Fruit fly (Drosophila melanogaster) ovary, adult (tissue): Measurements from ENCODE around the gene CG8526.

Experiments used
- CG17801 ChIP-seq: fragments of 200-800 bp; optimal IDR thresholded peaks from 2 replicates; lab custom pipeline; 2019; ENCODE audit warnings: missing biosample characterization, mild to moderate bottlenecking, missing genetic modification characterization, moderate library complexity; ENCODE audit not compliant: partially characterized antibody

Gene CG8526

DNA sequence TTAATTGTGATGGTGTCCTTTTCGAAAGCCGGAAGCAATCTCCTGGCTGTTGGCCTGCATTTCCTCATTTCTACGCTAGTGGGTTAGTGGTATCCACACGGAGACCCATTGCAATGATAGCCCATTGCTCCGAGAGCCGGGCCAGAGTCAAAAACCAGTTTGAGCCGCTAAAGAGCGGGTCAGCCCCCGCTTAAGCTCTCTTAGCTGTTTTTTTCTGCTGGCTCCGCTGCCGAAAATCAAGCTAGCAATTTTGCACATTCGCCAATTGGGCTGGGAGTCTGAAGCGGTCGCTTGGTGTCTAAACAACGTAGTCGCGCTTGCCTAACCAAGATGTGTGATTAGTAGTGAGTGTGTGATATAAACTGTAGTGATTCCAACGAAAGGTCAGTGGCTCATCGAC lies 21.3 kb upstream of the CG8526 start, which contains the start of gene CG12947:
CG12947 (plus strand) TSS at position 301 of the 400 bp plus-strand sequence.
- no peak for TF ChIP-seq CG17801 (GFP tag; lab: Kevin White, UChicago)

- peak; percentile 55 for TF ChIP-seq CG17801 (GFP tag; lab: Kevin White, UChicago)
Observed at dm6 chr3R:9783240-9783917, 17.7 kb upstream of the CG8526 start.

dm6 chr3R:9784341-9785062 lies 16.6 kb upstream of the CG8526 start, which contains the start of the genes MtnA and CG8500:
TSS of gene MtnA (minus strand) at chr3R:9784370.
TSS of gene CG8500 (plus strand) at chr3R:9784653.
- no peak for TF ChIP-seq CG17801 (GFP tag; lab: Kevin White, UChicago)

DNA sequence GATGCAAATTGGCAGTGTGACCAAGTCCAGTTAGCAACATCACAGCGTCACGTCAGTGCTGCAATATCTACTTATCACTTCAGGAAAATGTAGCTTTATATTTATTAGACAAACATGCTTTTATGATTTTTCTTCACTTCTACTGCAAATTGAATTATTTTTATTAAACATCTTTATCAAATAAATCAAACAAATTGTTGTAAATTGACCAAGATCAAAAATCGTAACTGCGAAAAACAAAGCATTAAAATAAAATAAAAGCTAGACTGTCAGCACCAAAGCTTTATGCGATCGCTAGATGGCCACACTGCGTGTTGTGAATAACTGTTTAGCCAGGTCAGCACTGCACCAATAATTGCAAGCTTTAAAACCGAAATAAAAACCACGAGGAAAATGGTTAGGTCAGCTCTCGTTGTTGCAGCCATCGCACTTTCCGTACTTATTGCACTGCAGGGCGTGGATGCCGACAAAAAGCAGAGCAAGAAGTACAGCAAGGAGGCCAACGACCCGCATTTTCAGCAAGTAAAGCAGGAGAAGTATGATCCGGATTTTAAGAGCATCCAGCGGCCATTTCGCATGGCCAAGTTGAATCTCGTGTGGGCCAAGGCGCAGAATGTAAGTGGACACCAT lies 9.8 kb upstream of the CG8526 start, which contains the start of the genes CG12945 and CG8507:
CG12945 (minus strand) TSS at position 45 of the 630 bp plus-strand sequence.
CG8507 (plus strand) TSS at position 307 of the 630 bp plus-strand sequence.
- TF ChIP-seq CG17801 (GFP tag; lab: Kevin White, UChicago): peak; percentile 84

DNA sequence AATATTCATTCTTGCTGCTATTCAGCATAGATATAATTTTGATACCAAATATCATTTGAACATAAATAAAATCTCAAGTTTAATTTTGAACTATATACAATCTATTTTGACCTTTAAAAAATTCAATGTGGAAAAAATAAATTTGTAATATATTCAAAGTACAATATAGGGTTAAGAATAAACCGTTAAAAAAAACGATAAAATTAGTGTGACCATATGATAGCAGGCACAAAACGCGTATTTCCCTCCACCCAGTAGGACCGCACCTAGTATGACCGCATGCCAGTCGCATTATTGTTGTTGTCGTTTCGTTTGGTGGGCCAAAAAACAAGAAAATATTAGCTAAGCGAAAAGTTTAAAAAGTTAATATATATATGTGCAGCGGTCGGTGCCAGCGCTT lies 8.1 kb upstream of the CG8526 start, which contains the start of gene CG8516:
CG8516 (plus strand) TSS at position 278 of the 400 bp plus-strand sequence.
- peak; percentile 51 for TF ChIP-seq CG17801 (GFP tag; lab: Kevin White, UChicago)

- peak; percentile 71 for TF ChIP-seq CG17801 (GFP tag; lab: Kevin White, UChicago)
Observed at dm6 chr3R:9808946-9809545, 8.0 kb downstream of the CG8526 start, which contains the start of gene FBXO11. TSS of gene FBXO11 (minus strand) at chr3R:9809368.

- TF ChIP-seq CG17801 (GFP tag; lab: Kevin White, UChicago): no peak
Observed at dm6 chr3R:9812447-9812846, 11.4 kb downstream of the CG8526 start, which contains the start of gene CG8534. TSS of gene CG8534 (plus strand) at chr3R:9812747.

DNA sequence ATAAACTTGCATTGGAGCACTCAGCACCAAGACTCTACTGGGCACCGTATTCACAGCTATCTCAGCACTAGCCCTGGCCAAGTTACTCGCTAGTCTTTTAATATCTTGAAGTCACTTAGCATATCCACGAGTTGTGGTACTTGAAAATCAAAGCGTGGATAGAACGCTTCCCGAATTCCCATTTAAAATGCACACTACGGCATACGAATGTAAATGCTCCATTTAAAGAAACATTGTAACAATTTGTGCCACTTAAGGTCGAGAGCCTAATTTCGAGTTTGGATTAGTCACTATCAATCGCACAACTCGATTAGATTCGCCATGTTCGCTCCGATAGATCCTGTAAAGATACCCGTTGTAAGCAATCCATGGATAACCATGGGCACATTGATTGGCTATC lies 12.8 kb downstream of the CG8526 start, which contains the start of gene eloF:
eloF (plus strand) TSS at position 301 of the 400 bp plus-strand sequence.
- TF ChIP-seq CG17801 (GFP tag; lab: Kevin White, UChicago): no peak

DNA sequence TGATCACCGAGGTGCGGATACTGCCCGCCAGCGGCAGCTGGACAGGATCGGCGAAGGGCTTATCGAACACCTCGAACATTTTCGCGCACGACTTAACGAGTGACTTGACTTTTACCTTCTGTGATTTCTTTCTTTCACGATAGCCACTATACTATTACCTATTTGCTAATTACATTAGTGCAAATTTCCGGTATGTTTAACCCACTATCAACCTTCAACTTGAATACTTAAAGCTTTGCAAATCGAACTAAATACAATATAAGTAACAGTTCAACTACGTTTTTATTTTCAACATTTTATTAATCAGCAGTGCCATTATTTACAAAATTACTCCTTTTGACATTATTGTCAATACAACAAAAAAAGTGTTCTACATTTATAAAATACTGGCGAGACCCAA lies 15.8 kb downstream of the CG8526 start, which contains the start of gene CG16904:
CG16904 (minus strand) TSS at position 101 of the 400 bp plus-strand sequence.
- no peak for TF ChIP-seq CG17801 (GFP tag; lab: Kevin White, UChicago)

DNA sequence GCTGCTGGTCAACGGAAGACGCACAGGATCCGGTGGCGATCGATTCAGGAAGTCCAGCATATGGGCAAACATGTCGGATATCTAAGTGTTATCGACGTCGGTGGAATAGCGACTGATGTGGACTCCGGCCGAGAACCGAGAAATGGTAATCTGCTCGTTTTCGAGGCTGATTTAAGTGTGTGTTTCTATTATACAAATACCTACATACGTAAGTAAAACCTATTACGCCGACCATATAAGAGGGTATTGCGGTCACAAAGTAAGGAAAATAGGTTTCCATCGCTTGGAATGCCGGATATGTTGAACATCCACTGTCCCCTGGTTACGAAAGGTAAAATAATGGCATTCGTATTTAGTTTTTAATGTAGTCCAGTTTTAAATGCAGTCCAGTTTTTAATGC lies 17.2 kb downstream of the CG8526 start, which contains the start of gene CG9459:
CG9459 (minus strand) TSS at position 101 of the 400 bp plus-strand sequence.
- no peak for TF ChIP-seq CG17801 (GFP tag; lab: Kevin White, UChicago)

DNA sequence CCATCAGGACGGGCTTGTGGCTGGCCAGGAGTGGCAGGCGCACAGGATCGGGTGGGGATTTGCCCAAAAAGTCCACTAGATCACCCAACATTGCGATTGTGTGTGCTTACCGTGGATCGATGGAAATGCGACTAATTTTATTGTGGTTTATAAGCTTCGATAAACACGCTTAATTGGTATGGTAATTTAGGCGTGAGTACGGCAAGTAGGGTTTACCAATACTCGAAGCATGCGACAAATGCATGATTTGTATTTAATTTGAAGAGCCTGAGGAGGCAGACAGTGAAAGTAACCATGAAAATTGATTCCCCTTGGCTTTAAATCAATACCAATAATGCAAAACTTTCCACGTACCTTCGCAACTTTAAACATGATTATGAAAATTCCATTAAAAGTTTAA lies 18.7 kb downstream of the CG8526 start, which contains the start of gene CG9458:
CG9458 (minus strand) TSS at position 101 of the 400 bp plus-strand sequence.
- TF ChIP-seq CG17801 (GFP tag; lab: Kevin White, UChicago): no peak

dm6 chr3R:9821091-9821490 lies 20.0 kb downstream of the CG8526 start, which contains the start of gene CG42857:
TSS of gene CG42857 (minus strand) at chr3R:9821191.
- TF ChIP-seq CG17801 (GFP tag; lab: Kevin White, UChicago): no peak

DNA sequence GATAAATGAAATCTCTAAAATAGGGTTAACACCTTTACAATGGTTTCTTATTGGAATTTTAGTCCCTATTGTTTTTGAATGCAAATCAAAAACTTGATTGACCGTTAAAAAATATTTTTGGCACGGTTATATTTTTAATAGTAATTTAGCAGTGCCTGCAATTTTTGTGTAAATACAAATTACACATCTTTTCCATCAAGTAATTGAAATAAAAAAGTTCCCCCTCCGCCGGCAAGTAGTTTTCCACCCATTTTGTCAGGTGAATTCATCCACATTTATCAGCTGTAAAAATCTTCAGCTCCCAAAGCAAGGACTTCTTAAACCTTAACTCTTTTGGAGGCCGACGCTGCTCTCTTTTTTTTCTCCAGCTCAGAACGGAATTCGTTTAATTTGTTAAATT lies 22.6 kb downstream of the CG8526 start, which contains the start of gene CG34302:
CG34302 (minus strand) TSS at position 101 of the 400 bp plus-strand sequence.
- no peak for TF ChIP-seq CG17801 (GFP tag; lab: Kevin White, UChicago)

DNA sequence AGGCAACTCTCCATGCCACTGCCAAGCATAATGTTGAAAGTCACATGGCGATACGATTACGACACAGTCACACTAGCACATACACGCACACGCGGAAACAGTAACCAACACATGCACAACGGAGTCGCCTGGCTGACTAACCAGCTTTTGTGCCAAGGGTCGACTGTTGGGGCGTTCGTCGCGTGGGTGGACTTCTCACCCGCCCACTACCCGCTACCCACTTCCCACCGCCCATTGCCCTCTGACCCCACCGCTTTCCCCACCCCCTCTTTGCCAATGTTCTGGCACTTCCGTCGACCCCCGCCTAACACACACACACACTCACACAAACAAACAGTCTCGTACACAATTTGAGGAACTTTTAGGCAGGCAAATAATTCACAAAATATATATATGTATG lies 50.6 kb downstream of the CG8526 start:
- TF ChIP-seq CG17801 (GFP tag; lab: Kevin White, UChicago): no peak
